Fruit fly (Drosophila melanogaster): Measurements from ENCODE around the gene HP1b.
"Not testable (repeated sequence)": the region's sequence is repeated elsewhere in the genome, so short reads cannot be mapped to it uniquely, and the experiment has no call there.

dm6 chrX:9086702-9087179 lies 5.9 kb downstream of the HP1b start, which contains the start of gene CG32706:
- not testable (repeated sequence) for TF ChIP-seq CG8301 (tag; optimal IDR thresholded peaks at IDR 0.05); CG8159 (tag; optimal IDR thresholded peaks at IDR 0.05); rn (GFP tag; IDR thresholded peaks at IDR 0.05); D1 (tag; optimal IDR thresholded peaks at IDR 0.05); CG13204 (GFP tag; optimal IDR thresholded peaks at IDR 0.05); EcR (GFP tag; optimal IDR thresholded peaks at IDR 0.05); CG4496 (GFP tag; IDR thresholded peaks at IDR 0.05); CG15710 (tag; optimal IDR thresholded peaks at IDR 0.05); CG34367 (tag; optimal IDR thresholded peaks at IDR 0.05); gl (tag; optimal IDR thresholded peaks at IDR 0.05); CG14655 (GFP tag; optimal IDR thresholded peaks at IDR 0.05)

All from whole organism, pupa.